Fruit fly (Drosophila melanogaster) whole organism, pupa: ENCODE results near the gene emb.

ENCODE experiments used
- CG10348 ChIP-seq: fragments of 200-800 bp; sonication (Bioruptor generic); IDR thresholded peaks from 2 replicates; pipeline ENCODE4 v1.3.6; 2022; ENCODE audit warnings: missing biosample characterization, missing genetic modification characterization
- CG12605 ChIP-seq: fragments of 200-800 bp; sonication (Bioruptor generic); IDR thresholded peaks from 2 replicates; pipeline ENCODE4 v1.3.6; 2022; ENCODE audit warnings: missing biosample characterization, missing genetic modification characterization
- CG13204 ChIP-seq: fragments of 200-800 bp; sonication (Bioruptor generic); optimal IDR thresholded peaks from 2 replicates; lab custom pipeline; 2018; ENCODE audit warnings: missing biosample characterization, mild to moderate bottlenecking, missing genetic modification characterization, moderate library complexity
- CG14655 ChIP-seq: fragments of 200-800 bp; sonication (Bioruptor generic); optimal IDR thresholded peaks from 3 replicates; lab custom pipeline; 2017; ENCODE audit warnings: mild to moderate bottlenecking, missing biosample characterization, missing genetic modification reagents, missing genetic modification characterization
- CG15710 ChIP-seq: fragments of 200-800 bp; sonication (Bioruptor generic); optimal IDR thresholded peaks from 2 replicates; lab custom pipeline; 2018; ENCODE audit warnings: missing biosample characterization, mild to moderate bottlenecking, missing genetic modification characterization, moderate library complexity
- CG17806 ChIP-seq: fragments of 200-800 bp; sonication (Bioruptor generic); optimal IDR thresholded peaks from 2 replicates; lab custom pipeline; 2018; ENCODE audit warnings: missing biosample characterization, mild to moderate bottlenecking, missing genetic modification characterization, moderate library complexity
- CG32121 ChIP-seq: fragments of 200-800 bp; sonication (Bioruptor generic); IDR thresholded peaks from 2 replicates; pipeline ENCODE4 v1.3.6; 2022; ENCODE audit warnings: missing biosample characterization, missing genetic modification characterization
- CG34367 ChIP-seq: fragments of 200-800 bp; sonication (Bioruptor generic); optimal IDR thresholded peaks from 2 replicates; lab custom pipeline; 2018; ENCODE audit warnings: missing biosample characterization, mild to moderate bottlenecking, missing genetic modification characterization
- CG4496 ChIP-seq: fragments of 200-800 bp; sonication (Bioruptor generic); IDR thresholded peaks from 3 replicates; pipeline ENCODE4 v1.3.6; 2022; ENCODE audit warnings: missing biosample characterization, missing genetic modification characterization
- CG8159 ChIP-seq: fragments of 200-800 bp; sonication (Bioruptor generic); optimal IDR thresholded peaks from 3 replicates; lab custom pipeline; 2018; ENCODE audit warnings: missing biosample characterization, mild to moderate bottlenecking, missing genetic modification characterization, moderate library complexity
- CG8301 ChIP-seq: fragments of 200-800 bp; sonication (Bioruptor generic); optimal IDR thresholded peaks from 2 replicates; lab custom pipeline; 2018; ENCODE audit warnings: missing biosample characterization, mild to moderate bottlenecking, missing genetic modification characterization
- CG9948 ChIP-seq: fragments of 200-800 bp; sonication (Bioruptor generic); optimal IDR thresholded peaks from 2 replicates; lab custom pipeline; 2018; ENCODE audit warnings: missing biosample characterization, mild to moderate bottlenecking, missing genetic modification characterization, moderate library complexity
- D1 ChIP-seq: fragments of 200-800 bp; sonication (Bioruptor generic); optimal IDR thresholded peaks from 2 replicates; lab custom pipeline; 2018; ENCODE audit warnings: missing biosample characterization, mild to moderate bottlenecking, missing genetic modification characterization, moderate library complexity
- EcR ChIP-seq: fragments of 200-800 bp; sonication (Bioruptor generic); optimal IDR thresholded peaks from 3 replicates; lab custom pipeline; 2019; ENCODE audit warnings: missing biosample characterization, missing genetic modification characterization, mild to moderate bottlenecking, moderate library complexity, missing genetic modification reagents
- Ets98B ChIP-seq: fragments of 200-800 bp; sonication (Bioruptor generic); IDR thresholded peaks from 2 replicates; pipeline ENCODE4 v1.3.6; 2022; ENCODE audit warnings: missing biosample characterization, missing genetic modification characterization
- Pif1A ChIP-seq: fragments of 200-800 bp; sonication (Bioruptor generic); optimal IDR thresholded peaks from 3 replicates; lab custom pipeline; 2016; ENCODE audit warnings: missing biosample characterization, missing genetic modification characterization
- Pif1B ChIP-seq: fragments of 200-800 bp; sonication (Bioruptor generic); optimal IDR thresholded peaks from 3 replicates; lab custom pipeline; 2016; ENCODE audit warnings: missing biosample characterization, missing genetic modification characterization
- Snoo ChIP-seq: fragments of 200-800 bp; sonication (Bioruptor generic); optimal IDR thresholded peaks from 3 replicates; lab custom pipeline; 2017; ENCODE audit warnings: missing biosample characterization, mild to moderate bottlenecking, missing genetic modification characterization, inconsistent platforms
- fd96Ca ChIP-seq: fragments of 200-800 bp; sonication (Bioruptor generic); IDR thresholded peaks from 3 replicates; pipeline ENCODE4 v1.3.6; 2022; ENCODE audit warnings: missing biosample characterization, missing genetic modification characterization
- gl ChIP-seq: fragments of 200-800 bp; sonication (Bioruptor generic); optimal IDR thresholded peaks from 2 replicates; lab custom pipeline; 2018; ENCODE audit warnings: missing biosample characterization, mild to moderate bottlenecking, missing genetic modification characterization
- rn ChIP-seq: fragments of 200-800 bp; sonication (Bioruptor generic); IDR thresholded peaks from 2 replicates; pipeline ENCODE4 v1.3.6; 2022; ENCODE audit warnings: missing biosample characterization, missing genetic modification characterization

The emb gene

DNA sequence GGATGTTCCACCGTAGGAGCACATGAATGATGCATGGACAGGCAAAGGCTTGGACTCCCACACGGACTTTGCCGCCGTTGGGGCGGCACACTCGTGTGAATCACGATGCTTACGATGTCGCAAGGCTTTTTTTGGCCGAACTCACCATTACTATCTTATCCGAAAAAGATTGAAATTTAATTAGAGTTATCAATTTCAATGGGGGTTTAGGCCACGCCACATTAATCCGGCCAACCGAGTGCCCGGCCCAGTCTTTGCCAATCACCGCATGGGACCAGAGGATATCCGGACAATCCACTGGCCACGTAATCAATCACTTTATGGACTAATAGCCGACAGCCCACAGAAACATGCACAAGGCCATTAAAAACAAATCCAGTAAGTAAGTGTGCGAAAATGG is 31.1 kb upstream of the emb start:
- TF ChIP-seq CG8159 (tag; lab: Kevin White, UChicago) (no peak), CG15710 (tag; lab: Kevin White, UChicago) (no peak), Pif1A (no peak), CG34367 (no peak), CG32121 (GFP tag; lab: Robert Waterston, UW) (no peak), fd96Ca (GFP tag; lab: Robert Waterston, UW) (no peak), CG14655 (no peak), CG12605 (no peak), CG4496 (no peak), CG13204 (GFP tag; lab: Kevin White, UChicago) (no peak)

DNA sequence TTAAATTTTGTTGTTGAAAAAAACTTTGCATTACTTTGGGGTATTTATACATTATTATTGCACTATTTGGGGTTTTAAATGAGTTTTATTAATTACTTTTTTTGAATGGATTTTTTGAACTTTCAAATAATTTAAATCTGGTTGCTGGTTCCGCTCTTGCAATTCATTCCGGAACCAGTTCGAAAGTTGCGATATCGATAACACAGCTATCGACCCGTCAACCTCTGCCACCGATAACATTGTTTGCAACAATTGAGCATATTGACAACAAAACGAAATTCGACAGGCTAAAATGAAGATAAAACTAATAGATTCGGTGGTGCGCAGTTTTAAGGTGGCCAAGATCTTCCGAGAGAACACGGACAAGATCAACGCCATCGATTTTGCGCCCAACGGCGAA is 29.1 kb upstream of the emb start, which contains the start of gene Wdr82:
Gene Wdr82 (plus strand): TSS at position 227 of the 400 bp plus-strand sequence.
- no peak for TF ChIP-seq CG8159 (tag; lab: Kevin White, UChicago)
- TF ChIP-seq CG32121 (GFP tag; lab: Robert Waterston, UW), result no peak
- no peak for TF ChIP-seq EcR (GFP tag; lab: Kevin White, UChicago)
- no peak for TF ChIP-seq CG9948 (tag; lab: Kevin White, UChicago)
- TF ChIP-seq CG15710 (tag; lab: Kevin White, UChicago), result no peak
- no peak for TF ChIP-seq Ets98B
- no peak for TF ChIP-seq CG34367
- TF ChIP-seq Pif1A, result no peak
- no peak for TF ChIP-seq Pif1B (GFP tag; lab: Kevin White, UChicago)
- no peak for TF ChIP-seq CG13204 (GFP tag; lab: Kevin White, UChicago)

DNA sequence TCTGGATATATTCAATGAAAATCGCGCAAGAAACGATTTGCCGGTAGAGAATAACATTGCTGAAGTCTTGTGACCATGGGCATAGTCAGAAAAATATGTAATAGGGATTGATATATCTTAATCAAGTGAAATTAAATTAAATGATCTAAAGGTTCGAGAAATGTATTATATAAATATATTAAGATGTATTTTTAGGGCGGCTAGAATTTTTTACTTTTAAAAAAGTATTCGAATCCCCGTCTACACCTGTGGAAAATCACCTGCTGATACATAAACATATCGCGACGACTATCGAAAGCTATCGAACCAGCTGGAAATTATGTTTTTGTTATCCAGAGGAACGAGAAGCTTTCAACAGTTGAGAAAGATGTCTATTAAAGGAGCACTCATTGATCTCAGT is 26.7 kb upstream of the emb start, which contains the start of the genes CG13390 and CG17294:
Gene CG13390 (minus strand): TSS at position 81 of the 400 bp plus-strand sequence.
Gene CG17294 (plus strand): TSS at position 319 of the 400 bp plus-strand sequence.
- peak; percentile 96 for TF ChIP-seq fd96Ca (GFP tag; lab: Robert Waterston, UW)
- peak; percentile 100 for TF ChIP-seq CG15710 (tag; lab: Kevin White, UChicago)
- TF ChIP-seq CG10348 (GFP tag; lab: Robert Waterston, UW), result peak; percentile 97
- peak; percentile 100 for TF ChIP-seq CG14655
- TF ChIP-seq CG34367, result peak; percentile 99
- TF ChIP-seq gl, result peak; percentile 98
- TF ChIP-seq Pif1A, result peak; percentile 99
- TF ChIP-seq Ets98B, result peak; percentile 100
- TF ChIP-seq EcR (GFP tag; lab: Kevin White, UChicago), result peak; percentile 72
- TF ChIP-seq CG32121 (GFP tag; lab: Robert Waterston, UW), result peak; percentile 100
- peak; percentile 98 for TF ChIP-seq CG13204 (GFP tag; lab: Kevin White, UChicago)
- peak; percentile 100 for TF ChIP-seq CG8159 (tag; lab: Kevin White, UChicago)
- TF ChIP-seq CG12605, result peak; percentile 99
- TF ChIP-seq D1, result peak; percentile 99
- peak; percentile 99 for TF ChIP-seq CG8301 (tag; lab: Kevin White, UChicago)
- peak; percentile 99 for TF ChIP-seq rn (GFP tag; lab: Robert Waterston, UW)
- peak; percentile 99 for TF ChIP-seq Pif1B (GFP tag; lab: Kevin White, UChicago)
- TF ChIP-seq CG9948 (tag; lab: Kevin White, UChicago), result peak; percentile 100
- peak; percentile 100 for TF ChIP-seq CG17806 (tag; lab: Kevin White, UChicago)
- peak; percentile 100 for TF ChIP-seq CG4496
- TF ChIP-seq Snoo (tag; lab: Kevin White, UChicago), result peak; percentile 100

DNA sequence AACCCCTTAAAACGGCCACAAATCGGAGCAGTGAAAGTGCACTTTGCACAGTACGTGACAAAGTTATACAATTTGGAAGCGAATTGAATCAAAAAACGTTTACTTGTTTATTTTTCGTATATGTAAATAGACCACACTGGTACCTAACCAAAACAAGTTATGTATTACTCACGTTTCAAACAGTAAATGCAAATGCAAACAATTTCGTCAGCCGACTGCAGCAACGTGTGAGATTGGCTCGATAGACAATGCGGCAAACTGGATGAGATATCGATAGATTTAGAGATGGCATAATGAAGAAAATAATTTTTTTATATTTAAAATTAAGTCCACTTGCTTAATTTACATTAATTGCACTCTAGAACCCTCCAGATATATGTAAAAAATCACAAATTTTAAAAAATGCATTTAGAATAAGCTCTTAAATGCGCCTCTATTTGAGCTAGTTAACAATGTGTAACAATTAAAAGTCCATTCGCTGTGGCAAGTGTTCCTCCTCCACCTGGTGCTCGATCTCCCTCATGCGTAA is 21.8 kb upstream of the emb start, which contains the start of gene AlaRS:
Gene AlaRS (minus strand): TSS at position 257 of the 529 bp plus-strand sequence.
- TF ChIP-seq fd96Ca (GFP tag; lab: Robert Waterston, UW), result no peak
- peak; percentile 51 for TF ChIP-seq Pif1B (GFP tag; lab: Kevin White, UChicago)
- TF ChIP-seq CG9948 (tag; lab: Kevin White, UChicago), result peak; percentile 16
- no peak for TF ChIP-seq CG4496
- peak; percentile 36 for TF ChIP-seq CG8159 (tag; lab: Kevin White, UChicago)
- TF ChIP-seq CG34367, result peak; percentile 5
- TF ChIP-seq CG17806 (tag; lab: Kevin White, UChicago), result peak; percentile 28
- TF ChIP-seq gl, result no peak
- TF ChIP-seq CG32121 (GFP tag; lab: Robert Waterston, UW), result no peak
- TF ChIP-seq EcR (GFP tag; lab: Kevin White, UChicago), result no peak
- peak; percentile 31 for TF ChIP-seq Pif1A
- TF ChIP-seq Ets98B, result peak; percentile 37
- peak; percentile 32 for TF ChIP-seq CG15710 (tag; lab: Kevin White, UChicago)
- peak; percentile 2 for TF ChIP-seq CG14655
- no peak for TF ChIP-seq CG12605
- TF ChIP-seq Snoo (tag; lab: Kevin White, UChicago), result peak; percentile 21
- no peak for TF ChIP-seq CG10348 (GFP tag; lab: Robert Waterston, UW)

DNA sequence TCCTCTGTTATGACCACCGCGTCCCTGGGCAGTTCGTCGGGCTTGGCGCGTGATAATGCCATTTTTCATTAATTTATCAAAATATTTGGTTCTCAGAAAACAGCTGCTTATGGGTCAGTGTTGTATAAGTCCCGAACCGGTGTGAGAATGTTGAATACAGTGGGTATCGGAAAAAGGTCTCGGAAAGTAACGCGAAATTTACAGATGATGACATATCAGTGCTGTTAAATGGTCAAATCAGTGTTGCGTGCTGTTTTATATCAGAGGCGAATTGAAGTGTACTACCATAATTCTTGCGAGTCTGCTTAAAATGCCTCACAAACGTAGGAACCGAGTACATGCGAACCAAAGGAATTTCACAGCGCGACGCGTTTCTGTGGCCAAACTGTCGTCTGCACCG is 20.7 kb upstream of the emb start, which contains the start of the genes CG13392 and Rcd4:
Gene CG13392 (minus strand): TSS at position 162 of the 400 bp plus-strand sequence.
Gene Rcd4 (plus strand): TSS at position 216 of the 400 bp plus-strand sequence.
- peak; percentile 25 for TF ChIP-seq CG14655
- TF ChIP-seq EcR (GFP tag; lab: Kevin White, UChicago), result peak; percentile 0
- no peak for TF ChIP-seq CG12605
- TF ChIP-seq CG8159 (tag; lab: Kevin White, UChicago), result peak; percentile 47
- TF ChIP-seq CG9948 (tag; lab: Kevin White, UChicago), result no peak
- TF ChIP-seq CG13204 (GFP tag; lab: Kevin White, UChicago), result no peak
- peak; percentile 66 for TF ChIP-seq Ets98B
- TF ChIP-seq CG10348 (GFP tag; lab: Robert Waterston, UW), result no peak
- TF ChIP-seq CG17806 (tag; lab: Kevin White, UChicago), result peak; percentile 34
- no peak for TF ChIP-seq D1
- no peak for TF ChIP-seq CG32121 (GFP tag; lab: Robert Waterston, UW)
- peak; percentile 17 for TF ChIP-seq CG8301 (tag; lab: Kevin White, UChicago)
- TF ChIP-seq CG34367, result peak; percentile 7
- TF ChIP-seq fd96Ca (GFP tag; lab: Robert Waterston, UW), result no peak; the same call in 2 of the 3 replicates
- peak; percentile 44 for TF ChIP-seq gl
- peak; percentile 67 for TF ChIP-seq Snoo (tag; lab: Kevin White, UChicago)
- TF ChIP-seq Pif1B (GFP tag; lab: Kevin White, UChicago), result peak; percentile 34
- peak; percentile 48 for TF ChIP-seq Pif1A
- peak; percentile 37 for TF ChIP-seq CG15710 (tag; lab: Kevin White, UChicago)
- peak; percentile 80 for TF ChIP-seq CG4496
- TF ChIP-seq rn (GFP tag; lab: Robert Waterston, UW), result peak; percentile 15; the same call in 1 of the 2 replicates
